Fruit fly (Drosophila melanogaster) whole organism, embryonic: ENCODE measurements around the gene CG6878.
A peak's percentile ranks its signal among the peaks of the same experiment; 100 is the strongest.

Source experiments
- CG9817 ChIP-seq: fragments of 200-800 bp; sonication (Bioruptor generic); optimal IDR thresholded peaks from 2 replicates; lab custom pipeline; 2018; ENCODE audit warnings: missing biosample characterization, mild to moderate bottlenecking, missing genetic modification characterization, moderate library complexity
- CG9932 ChIP-seq: fragments of 200-800 bp; sonication (Bioruptor generic); IDR thresholded peaks from 2 replicates; pipeline ENCODE4 v1.3.6; 2022; ENCODE audit warnings: missing biosample characterization, missing genetic modification characterization
- Dll ChIP-seq: fragments of 200-800 bp; sonication (Bioruptor generic); IDR thresholded peaks from 4 replicates; pipeline ENCODE4 v1.3.6; 2022; ENCODE audit warnings: missing biosample characterization, missing genetic modification characterization; ENCODE audit not compliant: partially characterized antibody
- HLHmδ ChIP-seq: fragments of 200-800 bp; sonication (Bioruptor generic); optimal IDR thresholded peaks from 2 replicates; lab custom pipeline; 2018; ENCODE audit warnings: missing biosample characterization, mild to moderate bottlenecking, missing genetic modification characterization, moderate library complexity
- Six4 ChIP-seq: fragments of 200-800 bp; sonication (Bioruptor generic); optimal IDR thresholded peaks from 2 replicates; lab custom pipeline; 2016; ENCODE audit warnings: missing biosample characterization, missing genetic modification characterization
- eyg ChIP-seq: fragments of 200-800 bp; sonication (Bioruptor generic); optimal IDR thresholded peaks from 3 replicates; lab custom pipeline; 2016; ENCODE audit warnings: missing biosample characterization, missing genetic modification characterization
- maf-S ChIP-seq: fragments of 200-800 bp; sonication (Bioruptor generic); optimal IDR thresholded peaks from 2 replicates; lab custom pipeline; 2016; ENCODE audit warnings: missing biosample characterization, missing genetic modification characterization
- zfh1 ChIP-seq: fragments of 200-800 bp; sonication (Bioruptor generic); IDR thresholded peaks from 3 replicates; pipeline ENCODE4 v1.3.6; 2022; ENCODE audit warnings: missing biosample characterization, missing genetic modification characterization

dm6 chr3L:15125077-15125652 is 36.5 kb upstream of the CG6878 start, which contains the start of gene CG16959:
- TF ChIP-seq Six4 (GFP tag; lab: Kevin White, UChicago) (no peak), maf-S (GFP tag; lab: Kevin White, UChicago) (no peak), CG9817 (tag; lab: Kevin White, UChicago) (no peak), HLHmδ (GFP tag; lab: Kevin White, UChicago) (no peak), zfh1 (GFP tag; lab: Robert Waterston, UW) (no peak), Dll (GFP tag; lab: Robert Waterston, UW) (peak; percentile 47; the same call in 1 of the 4 replicates), eyg (no peak), CG9932 (GFP tag; lab: Robert Waterston, UW) (no peak)
